Worm (Caenorhabditis elegans) whole organism, L4 larva: ENCODE results near the gene VM106R.1.

ENCODE experiments used
- F44E2.7 ChIP-seq: fragments of 200-800 bp; sonication (Bioruptor generic); IDR thresholded peaks from 2 replicates; pipeline ENCODE4 v2.1.2; 2022; ENCODE audit warnings: missing genetic modification characterization, missing compliant biosample characterization
- F49E8.2 ChIP-seq: sonication (generic microtip); optimal IDR thresholded peaks from 2 replicates; lab custom pipeline; 2016; ENCODE audit warnings: missing compliant biosample characterization, mild to moderate bottlenecking, missing genetic modification characterization, borderline replicate concordance
- R02D3.7 ChIP-seq: fragments of 150-350 bp; sonication (generic microtip); optimal IDR thresholded peaks from 3 replicates; lab custom pipeline; 2014; ENCODE audit warnings: missing biosample characterization, missing genetic modification characterization
- T26A8.4 ChIP-seq: fragments of 200-800 bp; sonication (Bioruptor generic); IDR thresholded peaks from 2 replicates; pipeline ENCODE4 v1.3.6; 2022; ENCODE audit warnings: missing genetic modification characterization, missing compliant biosample characterization
- Y5F2A.4 ChIP-seq: fragments of 200-800 bp; sonication (Bioruptor generic); optimal IDR thresholded peaks from 2 replicates; lab custom pipeline; 2018; ENCODE audit warnings: mild to moderate bottlenecking, missing genetic modification characterization, missing compliant biosample characterization
- ZK337.2 ChIP-seq: fragments of 200-800 bp; sonication (Bioruptor generic); IDR thresholded peaks from 2 replicates; pipeline ENCODE4 v1.3.6; 2022; ENCODE audit warnings: missing genetic modification reagents, missing genetic modification characterization, missing compliant biosample characterization
- aha-1 ChIP-seq: fragments of 150-350 bp; peaks from one replicate; lab custom pipeline; 2014; ENCODE audit warnings: missing biosample characterization, missing genetic modification characterization
- aly-2 ChIP-seq: sonication (generic microtip); optimal IDR thresholded peaks from 2 replicates; lab custom pipeline; 2018; ENCODE audit warnings: missing biosample characterization, missing genetic modification characterization
- ceh-82 ChIP-seq: sonication (generic microtip); optimal IDR thresholded peaks from 2 replicates; lab custom pipeline; 2017; ENCODE audit warnings: missing biosample characterization, missing genetic modification characterization
- daf-16 ChIP-seq, 3 experiments: sonication (generic microtip); optimal IDR thresholded peaks; 2 replicates each; lab custom pipeline; 2016 to 2017; ENCODE audit warnings: missing genetic modification characterization in 3 of 3, missing genetic modification reagents in 3 of 3, mild to moderate bottlenecking in 2 of 3, missing compliant biosample characterization in 2 of 3, missing biosample characterization in 1 of 3, moderate library complexity in 1 of 3
- daf-8 ChIP-seq: fragments of 200-800 bp; sonication (Bioruptor generic); IDR thresholded peaks from 2 replicates; pipeline ENCODE4 v1.3.6; 2022; ENCODE audit warnings: missing genetic modification characterization, missing compliant biosample characterization
- dmd-9 ChIP-seq: fragments of 200-800 bp; sonication (Bioruptor generic); IDR thresholded peaks from 2 replicates; pipeline ENCODE4 v1.3.6; 2022; ENCODE audit warnings: missing genetic modification reagents, missing genetic modification characterization, missing compliant biosample characterization
- dpl-1 ChIP-seq: fragments of 150-350 bp; optimal IDR thresholded peaks from 2 replicates; lab custom pipeline; 2014; ENCODE audit warnings: missing biosample characterization, missing genetic modification reagents, missing genetic modification characterization
- duxl-1 ChIP-seq: sonication (generic microtip); optimal IDR thresholded peaks from 2 replicates; lab custom pipeline; 2016; ENCODE audit warnings: mild to moderate bottlenecking, missing genetic modification characterization, moderate library complexity, missing compliant biosample characterization; ENCODE audit not compliant: poor library complexity
- egl-27 ChIP-seq: sonication (generic microtip); optimal IDR thresholded peaks from 3 replicates; lab custom pipeline; 2017; ENCODE audit warnings: missing biosample characterization, missing genetic modification reagents, missing genetic modification characterization
- fkh-10 ChIP-seq: fragments of 150-350 bp; optimal IDR thresholded peaks from 2 replicates; lab custom pipeline; 2014; ENCODE audit warnings: missing biosample characterization, missing genetic modification reagents, missing genetic modification characterization
- hlh-11 ChIP-seq: fragments of 200-800 bp; sonication (Bioruptor generic); optimal IDR thresholded peaks from 2 replicates; lab custom pipeline; 2018; ENCODE audit warnings: mild to moderate bottlenecking, missing genetic modification characterization, missing compliant biosample characterization
- hmg-1.1 ChIP-seq: fragments of 200-800 bp; sonication (Bioruptor generic); IDR thresholded peaks from 2 replicates; pipeline ENCODE4 v1.3.6; 2022; ENCODE audit warnings: missing genetic modification reagents, missing genetic modification characterization, missing compliant biosample characterization
- jun-1 ChIP-seq: fragments of 150-350 bp; optimal IDR thresholded peaks from 2 replicates; lab custom pipeline; 2014; ENCODE audit warnings: missing biosample characterization, missing genetic modification reagents, missing genetic modification characterization
- lin-13 ChIP-seq: fragments of 150-350 bp; optimal IDR thresholded peaks from 2 replicates; lab custom pipeline; 2014; ENCODE audit warnings: missing biosample characterization, missing genetic modification reagents, missing genetic modification characterization
- lin-29 ChIP-seq: fragments of 200-800 bp; sonication (Bioruptor generic); IDR thresholded peaks from 2 replicates; pipeline ENCODE4 v1.3.6; 2022; ENCODE audit warnings: missing genetic modification reagents, missing genetic modification characterization, missing compliant biosample characterization
- lin-38 ChIP-seq: fragments of 200-800 bp; sonication (Bioruptor generic); IDR thresholded peaks from 2 replicates; pipeline ENCODE4 v1.3.6; 2022; ENCODE audit warnings: missing genetic modification reagents, missing genetic modification characterization, missing compliant biosample characterization
- lir-3 ChIP-seq: sonication (generic microtip); optimal IDR thresholded peaks from 2 replicates; lab custom pipeline; 2016; ENCODE audit warnings: mild to moderate bottlenecking, missing genetic modification characterization, missing compliant biosample characterization
- lsy-2 ChIP-seq, 2 experiments: fragments of 150-350 bp in 1 of 2; sonication (generic microtip) in 1 of 2; optimal IDR thresholded peaks; 2 replicates each; lab custom pipeline; 2014 to 2017; ENCODE audit warnings: missing biosample characterization in 2 of 2, missing genetic modification characterization in 2 of 2
- mdl-1 ChIP-seq, 2 experiments: fragments of 150-350 bp in 1 of 2; sonication (generic microtip) in 1 of 2; optimal IDR thresholded peaks; 2 replicates each; lab custom pipeline; 2014 to 2017; ENCODE audit warnings: missing biosample characterization in 2 of 2, missing genetic modification characterization in 2 of 2
- mep-1 ChIP-seq: fragments of 150-350 bp; sonication (generic microtip); optimal IDR thresholded peaks from 3 replicates; lab custom pipeline; 2014; ENCODE audit warnings: missing biosample characterization, missing genetic modification characterization
- mes-2 ChIP-seq: sonication (generic microtip); optimal IDR thresholded peaks from 2 replicates; lab custom pipeline; 2016; ENCODE audit warnings: missing genotype, mild to moderate bottlenecking, missing genetic modification characterization, missing compliant biosample characterization; ENCODE audit not compliant: poor library complexity, severe bottlenecking
- mxl-2 ChIP-seq: fragments of 200-800 bp; sonication (Bioruptor generic); conservative IDR thresholded peaks from 2 replicates; pipeline ENCODE4 v1.3.6; 2022; ENCODE audit warnings: missing genetic modification reagents, missing genetic modification characterization, missing compliant biosample characterization
- nhr-102 ChIP-seq: sonication (generic microtip); optimal IDR thresholded peaks from 2 replicates; lab custom pipeline; 2016; ENCODE audit warnings: mild to moderate bottlenecking, missing genetic modification characterization, moderate library complexity, missing compliant biosample characterization
- nhr-11 ChIP-seq: fragments of 150-350 bp; optimal IDR thresholded peaks from 2 replicates; lab custom pipeline; 2014; ENCODE audit warnings: missing biosample characterization, missing genetic modification characterization
- nhr-237 ChIP-seq: sonication (generic microtip); optimal IDR thresholded peaks from 2 replicates; lab custom pipeline; 2017; ENCODE audit warnings: missing biosample characterization, missing genetic modification characterization
- nhr-28 ChIP-seq: fragments of 150-350 bp; optimal IDR thresholded peaks from 2 replicates; lab custom pipeline; 2014; ENCODE audit warnings: missing biosample characterization, missing genetic modification characterization
- nhr-48 ChIP-seq: sonication (generic microtip); optimal IDR thresholded peaks from 2 replicates; lab custom pipeline; 2016; ENCODE audit warnings: mild to moderate bottlenecking, missing genetic modification characterization, missing compliant biosample characterization
- nhr-77 ChIP-seq: fragments of 150-350 bp; optimal IDR thresholded peaks from 2 replicates; lab custom pipeline; 2014; ENCODE audit warnings: missing biosample characterization, missing genetic modification characterization
- pha-4 ChIP-seq, 2 experiments: fragments of 150-350 bp in 1 of 2; fragments of 200-800 bp in 1 of 2; sonication (Bioruptor generic) in 1 of 2; IDR thresholded peaks in 1 of 2; optimal IDR thresholded peaks in 1 of 2; 2 replicates each; pipeline versions ENCODE4 v1.3.6 to Lab custom; 2014 to 2022; ENCODE audit warnings: missing genetic modification characterization in 2 of 2, missing genetic modification reagents in 2 of 2, missing biosample characterization in 1 of 2, missing compliant biosample characterization in 1 of 2
- php-3 ChIP-seq: fragments of 200-800 bp; sonication (Bioruptor generic); IDR thresholded peaks from 2 replicates; pipeline ENCODE4 v1.3.6; 2022; ENCODE audit warnings: missing genetic modification reagents, missing genetic modification characterization, missing compliant biosample characterization
- pqm-1 ChIP-seq: sonication (generic microtip); optimal IDR thresholded peaks from 2 replicates; lab custom pipeline; 2017; ENCODE audit warnings: missing biosample characterization, missing genetic modification characterization
- spr-1 ChIP-seq: sonication (generic microtip); optimal IDR thresholded peaks from 2 replicates; lab custom pipeline; 2016; ENCODE audit warnings: mild to moderate bottlenecking, missing genetic modification characterization, missing compliant biosample characterization
- spr-3 ChIP-seq: fragments of 200-800 bp; sonication (Bioruptor generic); optimal IDR thresholded peaks from 2 replicates; lab custom pipeline; 2018; ENCODE audit warnings: mild to moderate bottlenecking, missing genetic modification characterization, missing compliant biosample characterization
- tag-97 ChIP-seq: fragments of 200-800 bp; sonication (Bioruptor generic); IDR thresholded peaks from 2 replicates; pipeline ENCODE4 v1.3.6; 2022; ENCODE audit warnings: missing genetic modification characterization, missing compliant biosample characterization
- unc-62 ChIP-seq, 3 experiments: fragments of 150-350 bp in 1 of 3; sonication (generic microtip); optimal IDR thresholded peaks in 2 of 3; peaks in 1 of 3; 1 replicate in 1 of 3; 2 replicates in 2 of 3; lab custom pipeline; 2014 to 2017; ENCODE audit warnings: missing biosample characterization in 3 of 3, missing genetic modification characterization in 3 of 3, missing genetic modification reagents in 3 of 3, missing genotype in 1 of 3
- zfp-2 ChIP-seq: sonication (generic microtip); optimal IDR thresholded peaks from 2 replicates; lab custom pipeline; 2016; ENCODE audit warnings: mild to moderate bottlenecking, missing genetic modification characterization, missing compliant biosample characterization
- zip-11 ChIP-seq: fragments of 200-800 bp; sonication (Bioruptor generic); IDR thresholded peaks from 2 replicates; pipeline ENCODE4 v1.3.6; 2022; ENCODE audit warnings: missing genetic modification characterization, missing compliant biosample characterization
- zip-2 ChIP-seq: fragments of 150-350 bp; optimal IDR thresholded peaks from 2 replicates; lab custom pipeline; 2014; ENCODE audit warnings: missing biosample characterization, missing genetic modification characterization

The VM106R.1 gene

DNA sequence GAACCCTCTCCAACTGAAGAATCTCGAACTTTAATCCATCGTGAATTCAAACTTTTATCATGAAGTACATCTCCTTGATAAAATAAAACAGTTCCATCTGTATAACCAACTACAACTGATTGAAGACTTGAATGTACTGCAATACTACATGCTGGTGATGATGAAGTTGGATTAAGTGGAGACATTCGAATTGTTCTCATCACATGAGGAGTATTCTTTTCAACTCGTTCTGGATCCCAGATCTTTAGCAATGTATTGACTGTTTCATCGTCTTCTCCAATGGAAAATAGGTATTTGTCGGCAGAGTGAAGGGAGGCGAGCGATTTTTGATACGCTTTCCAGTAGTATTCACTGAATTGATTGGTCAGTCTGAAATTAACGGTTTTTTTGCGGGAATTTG, 36.4 kb downstream of the VM106R.1 start:
- TF ChIP-seq pqm-1 (tag; lab: Kevin White, UChicago) (no peak), nhr-11 (no peak), zfp-2 (tag; lab: Kevin White, UChicago) (no peak), F44E2.7 (no peak), lin-29 (no peak), fkh-10 (GFP tag; lab: Kevin White, UChicago) (no peak), unc-62 (GFP tag; optimal IDR thresholded peaks at IDR 0.05 in 1 of 2; lab: Kevin White, UChicago) (peak in 1 of 2 experiments; percentile 96), unc-62 (tag; optimal IDR thresholded peaks at IDR 0.05; lab: Kevin White, UChicago) (no peak), mep-1 (no peak)

DNA sequence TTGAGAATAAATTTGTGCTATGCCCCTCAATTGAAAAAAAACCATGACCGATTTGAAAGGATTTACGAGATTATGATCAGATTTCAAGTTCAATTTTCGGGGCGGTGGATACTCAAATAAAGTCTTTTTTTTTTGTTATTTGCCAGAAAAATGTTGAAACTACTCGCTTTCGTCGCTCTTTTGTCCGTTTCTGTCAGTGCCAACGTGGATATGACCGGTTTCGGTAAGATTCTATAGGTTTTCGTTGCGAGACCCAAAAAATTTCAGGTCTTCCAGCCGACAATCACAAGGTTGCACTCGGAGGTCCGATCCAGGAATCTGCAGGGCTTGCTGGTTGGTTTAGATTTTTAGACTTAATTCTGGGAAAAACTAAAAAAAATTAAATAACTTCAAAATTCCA, 41.7 kb downstream of the VM106R.1 start, which contains the start of gene tag-209:
tag-209 (plus strand) TSS at position 73 of the 400 bp plus-strand sequence.
- TF ChIP-seq daf-16 (GFP tag; optimal IDR thresholded peaks at IDR 0.05; lab: Kevin White, UChicago): no peak
- TF ChIP-seq daf-16 (tag; optimal IDR thresholded peaks at IDR 0.05; lab: Kevin White, UChicago): no peak
- TF ChIP-seq lin-38: 0 out of 2 replicates have a peak, but pooled peaks have one; percentile 15

DNA sequence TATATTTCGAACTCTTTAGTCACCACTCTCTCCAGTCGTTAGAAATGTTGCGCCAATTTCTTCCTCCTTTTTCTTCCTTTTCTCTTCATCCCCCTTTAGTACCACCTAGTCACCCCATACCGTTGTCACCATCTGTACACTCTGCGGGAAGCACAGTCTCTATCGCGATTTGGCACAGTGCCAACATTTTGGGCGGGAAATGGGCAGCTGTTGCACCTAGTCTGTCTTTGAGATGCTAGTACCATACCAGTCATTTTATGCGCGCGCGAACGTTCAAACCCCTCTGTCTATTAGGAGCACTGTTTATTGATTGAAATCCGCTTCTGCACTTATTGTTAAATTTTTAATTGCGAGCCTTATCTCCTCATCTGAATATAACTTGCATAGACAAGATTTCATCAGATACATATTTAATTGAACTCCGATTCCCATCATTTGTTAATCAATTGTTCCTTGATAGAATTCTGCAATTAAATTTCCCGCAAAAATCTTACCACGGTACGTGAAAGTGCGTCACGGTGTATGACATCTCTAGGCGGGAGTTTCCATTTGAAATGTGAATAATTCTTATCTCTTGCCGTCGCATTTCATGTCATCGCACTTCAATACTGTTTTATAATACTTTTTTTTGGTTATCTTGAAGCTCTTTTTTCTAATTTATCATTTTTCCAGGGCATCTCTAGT, 44.1 kb downstream of the VM106R.1 start, which contains the start of gene cdl-1:
cdl-1 (plus strand) TSS at position 673 of the 684 bp plus-strand sequence.
- TF ChIP-seq lsy-2 (tag; optimal IDR thresholded peaks at IDR 0.05; lab: Kevin White, UChicago) (peak in 1 of 2 experiments; percentile 84), pqm-1 (tag; lab: Kevin White, UChicago) (peak; percentile 2), lin-38 (peak; percentile 73), php-3 (GFP tag; lab: Robert Waterston, UW) (no peak), duxl-1 (tag; lab: Kevin White, UChicago) (no peak), spr-3 (GFP tag; lab: Kevin White, UChicago) (no peak), aly-2 (no peak), F49E8.2 (tag; lab: Kevin White, UChicago) (no peak), egl-27 (tag; lab: Kevin White, UChicago) (no peak), aha-1 (tag; lab: Kevin White, UChicago) (peak; percentile 24), lir-3 (no peak), mep-1 (peak; percentile 55), zip-2 (tag; lab: Kevin White, UChicago) (no peak), nhr-11 (peak; percentile 37), lin-13 (GFP tag; lab: Kevin White, UChicago) (no peak), unc-62 (GFP tag; optimal IDR thresholded peaks at IDR 0.05 in 1 of 2; lab: Kevin White, UChicago) (peak in 1 of 2 experiments; percentile 65), unc-62 (tag; optimal IDR thresholded peaks at IDR 0.05; lab: Kevin White, UChicago) (no peak), nhr-28 (tag; lab: Kevin White, UChicago) (peak; percentile 13), mes-2 (tag; lab: Kevin White, UChicago) (peak; percentile 84), jun-1 (no peak), nhr-102 (tag; lab: Kevin White, UChicago) (peak; percentile 33), R02D3.7 (no peak), ZK337.2 (no peak), zip-11 (no peak), nhr-237 (tag; lab: Kevin White, UChicago) (no peak), dmd-9 (no peak), hmg-1.1 (GFP tag; lab: Robert Waterston, UW) (no peak), mxl-2 (no peak), Y5F2A.4 (GFP tag; lab: Kevin White, UChicago) (no peak), nhr-77 (tag; lab: Kevin White, UChicago) (peak; percentile 4), spr-1 (no peak), mdl-1 (tag; optimal IDR thresholded peaks at IDR 0.05; lab: Kevin White, UChicago) (no peak), daf-8 (GFP tag; lab: Robert Waterston, UW) (no peak), hlh-11 (tag; lab: Kevin White, UChicago) (peak; percentile 44), daf-16 (GFP tag; optimal IDR thresholded peaks at IDR 0.05; lab: Kevin White, UChicago) (no peak), daf-16 (tag; optimal IDR thresholded peaks at IDR 0.05; lab: Kevin White, UChicago) (peak; percentile 65), ceh-82 (tag; lab: Kevin White, UChicago) (no peak), pha-4 (GFP tag; IDR thresholded peaks at IDR 0.05; lab: Robert Waterston, UW) (no peak), pha-4 (tag; optimal IDR thresholded peaks at IDR 0.05; lab: Kevin White, UChicago) (peak; percentile 69), tag-97 (GFP tag; lab: Robert Waterston, UW) (no peak), dpl-1 (GFP tag; lab: Kevin White, UChicago) (peak; percentile 97), nhr-48 (tag; lab: Kevin White, UChicago) (no peak), T26A8.4 (GFP tag; lab: Robert Waterston, UW) (peak; percentile 39; the same call in 1 of the 2 replicates)
